Worm (Caenorhabditis elegans) whole organism, midembryonic: ENCODE results near the gene pnc-1.
A peak's percentile ranks its signal among the peaks of the same experiment; 100 is the strongest.

Experiments
- T22C8.4 ChIP-seq: fragments of 200-800 bp; sonication (Bioruptor generic); IDR thresholded peaks from 2 replicates; pipeline ENCODE4 v1.3.6; 2022; ENCODE audit warnings: missing genetic modification characterization, missing compliant biosample characterization
- cog-1 ChIP-seq: sonication (generic microtip); optimal IDR thresholded peaks from 2 replicates; lab custom pipeline; 2016; ENCODE audit warnings: missing genetic modification characterization, missing compliant biosample characterization
- flt-1 ChIP-seq: fragments of 200-800 bp; sonication (Bioruptor generic); IDR thresholded peaks from 2 replicates; pipeline ENCODE4 v1.3.6; 2022; ENCODE audit warnings: missing genetic modification characterization, missing compliant biosample characterization
- klf-2 ChIP-seq: fragments of 200-800 bp; sonication (Bioruptor generic); conservative IDR thresholded peaks from 2 replicates; pipeline ENCODE4 v1.3.6; 2022; ENCODE audit warnings: missing genetic modification reagents, missing genetic modification characterization, missing compliant biosample characterization
- med-1 ChIP-seq: sonication (generic microtip); optimal IDR thresholded peaks from 2 replicates; lab custom pipeline; 2017; ENCODE audit warnings: missing genetic modification characterization, mild to moderate bottlenecking, missing compliant biosample characterization, antibody characterized with exemption, missing genetic modification reagents; ENCODE audit not compliant: insufficient read depth
- ref-1 ChIP-seq: fragments of 200-800 bp; sonication (Bioruptor generic); conservative IDR thresholded peaks from 2 replicates; pipeline ENCODE4 v1.3.6; 2022; ENCODE audit warnings: missing genetic modification reagents, missing genetic modification characterization, missing compliant biosample characterization
- tab-1 ChIP-seq: fragments of 200-800 bp; sonication (Bioruptor generic); IDR thresholded peaks from 2 replicates; pipeline ENCODE4 v1.3.6; 2022; ENCODE audit warnings: missing genetic modification characterization, missing compliant biosample characterization
- ztf-23 ChIP-seq: fragments of 200-800 bp; sonication (Bioruptor generic); IDR thresholded peaks from 2 replicates; pipeline ENCODE4 v1.3.6; 2022; ENCODE audit warnings: missing genetic modification reagents, missing genetic modification characterization, missing compliant biosample characterization
- ztf-29 ChIP-seq: fragments of 200-800 bp; sonication (Bioruptor generic); IDR thresholded peaks from 2 replicates; pipeline ENCODE4 v1.3.6; 2022; ENCODE audit warnings: missing genetic modification reagents, missing genetic modification characterization, missing compliant biosample characterization

pnc-1 gene

DNA sequence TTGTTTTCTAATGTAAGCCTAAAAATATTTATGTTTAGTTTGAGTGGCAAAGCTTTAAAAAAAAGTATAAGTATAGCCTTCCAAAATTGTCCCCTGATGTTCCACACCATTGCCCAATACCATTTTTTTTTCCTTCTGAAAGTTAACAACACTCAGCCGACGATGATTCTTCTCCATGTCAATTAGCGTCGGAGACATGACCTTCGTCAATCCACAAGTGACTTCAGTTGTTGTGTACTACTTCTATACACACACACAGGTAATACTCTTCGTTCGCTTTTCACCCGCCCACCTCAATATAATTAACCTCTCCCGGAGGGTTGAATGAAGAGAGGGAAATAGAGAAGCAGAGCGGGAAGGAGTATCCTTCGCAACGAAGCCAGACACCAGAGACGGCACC is 19.5 kb upstream of the pnc-1 start, which contains the start of gene cutl-24:
cutl-24 (plus strand) TSS at position 301 of the 400 bp plus-strand sequence.
- no peak for TF ChIP-seq tab-1 (GFP tag; lab: Robert Waterston, UW)
- no peak for TF ChIP-seq ref-1 (GFP tag; lab: Robert Waterston, UW)
- no peak for TF ChIP-seq ztf-23 (GFP tag; lab: Robert Waterston, UW)
- no peak for TF ChIP-seq T22C8.4 (GFP tag; lab: Robert Waterston, UW)
- TF ChIP-seq cog-1 (tag; lab: Kevin White, UChicago) = no peak
- no peak for TF ChIP-seq klf-2 (GFP tag; lab: Robert Waterston, UW)
- no peak for TF ChIP-seq flt-1
- TF ChIP-seq med-1 (GFP tag; lab: Kevin White, UChicago) = no peak
- no peak for TF ChIP-seq ztf-29 (GFP tag; lab: Robert Waterston, UW)

DNA sequence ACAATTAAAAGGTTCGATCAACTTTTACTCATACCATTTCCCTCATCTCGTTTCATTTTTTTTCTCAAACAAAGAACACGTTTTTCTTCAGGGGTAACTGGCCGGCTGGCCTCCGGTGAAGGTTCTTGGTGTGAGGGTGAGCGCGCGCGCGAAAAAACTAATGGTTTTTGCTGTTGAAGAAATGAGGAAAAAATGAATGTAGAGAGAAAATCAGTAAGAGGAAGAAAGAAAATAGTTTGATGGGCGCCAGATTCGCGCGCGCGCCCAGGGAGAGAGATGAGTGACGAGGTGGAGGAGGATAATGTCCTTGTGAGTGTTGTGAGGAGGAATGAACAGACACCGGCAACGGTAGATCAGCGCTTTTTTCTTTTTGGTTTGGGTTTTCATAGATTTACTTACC is 13.2 kb upstream of the pnc-1 start:
- TF ChIP-seq med-1 (GFP tag; lab: Kevin White, UChicago) (no peak), tab-1 (GFP tag; lab: Robert Waterston, UW) (no peak), cog-1 (tag; lab: Kevin White, UChicago) (no peak), ztf-29 (GFP tag; lab: Robert Waterston, UW) (no peak), ref-1 (GFP tag; lab: Robert Waterston, UW) (no peak), flt-1 (no peak), T22C8.4 (GFP tag; lab: Robert Waterston, UW) (no peak)

DNA sequence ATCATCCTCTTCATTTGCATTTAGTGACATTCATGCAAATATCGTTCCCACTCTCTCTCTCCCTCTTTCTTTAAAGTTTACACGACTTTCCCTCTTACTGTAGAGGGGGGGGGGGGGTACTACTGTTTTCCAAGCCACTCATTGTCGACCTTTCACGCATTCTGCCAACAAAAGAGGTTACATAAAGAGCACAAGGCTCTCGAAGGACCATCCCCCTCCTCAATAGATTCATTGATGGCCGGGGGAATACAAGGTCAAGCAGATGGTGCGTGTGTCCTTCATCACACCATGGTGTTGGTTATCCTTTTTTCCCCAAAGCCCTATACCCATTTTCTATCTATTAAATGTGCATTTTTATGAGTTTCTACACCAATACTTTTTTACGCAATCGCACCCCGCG is 11.3 kb upstream of the pnc-1 start:
- no peak for TF ChIP-seq ztf-23 (GFP tag; lab: Robert Waterston, UW)
- TF ChIP-seq flt-1 = no peak
- TF ChIP-seq ref-1 (GFP tag; lab: Robert Waterston, UW) = no peak
- peak; percentile 45; the same call in 1 of the 2 replicates for TF ChIP-seq ztf-29 (GFP tag; lab: Robert Waterston, UW)
- TF ChIP-seq T22C8.4 (GFP tag; lab: Robert Waterston, UW) = no peak
- no peak for TF ChIP-seq cog-1 (tag; lab: Kevin White, UChicago)
- no peak for TF ChIP-seq tab-1 (GFP tag; lab: Robert Waterston, UW)

ce11 chrIV:174115-174514 is 10.2 kb upstream of the pnc-1 start:
- TF ChIP-seq klf-2 (GFP tag; lab: Robert Waterston, UW) = no peak
- no peak for TF ChIP-seq ztf-23 (GFP tag; lab: Robert Waterston, UW)
- TF ChIP-seq flt-1 = no peak
- TF ChIP-seq ztf-29 (GFP tag; lab: Robert Waterston, UW) = no peak
- no peak for TF ChIP-seq med-1 (GFP tag; lab: Kevin White, UChicago)
- TF ChIP-seq ref-1 (GFP tag; lab: Robert Waterston, UW) = no peak
- TF ChIP-seq tab-1 (GFP tag; lab: Robert Waterston, UW) = no peak
- no peak for TF ChIP-seq T22C8.4 (GFP tag; lab: Robert Waterston, UW)
- TF ChIP-seq cog-1 (tag; lab: Kevin White, UChicago) = no peak

DNA sequence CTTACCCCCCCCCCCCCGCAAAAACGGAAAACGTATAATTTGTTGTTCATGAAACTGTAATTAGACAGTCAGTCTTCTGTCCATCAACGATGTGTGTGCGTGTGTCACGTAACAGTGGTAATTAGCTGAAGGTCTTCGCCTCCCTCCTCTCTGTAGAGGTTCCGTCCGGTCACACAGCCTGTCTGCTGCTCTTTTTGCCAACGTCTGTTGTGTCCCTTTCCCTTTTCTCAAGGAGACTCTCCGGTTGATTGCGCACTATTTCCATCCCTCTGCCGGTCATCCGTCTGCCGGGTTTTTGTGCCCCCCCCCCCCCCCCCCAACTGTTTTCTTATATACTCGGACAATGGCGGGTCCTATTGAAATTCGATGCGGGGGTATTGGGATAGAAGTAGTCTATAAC is 8.6 kb upstream of the pnc-1 start:
- TF ChIP-seq ref-1 (GFP tag; lab: Robert Waterston, UW) (no peak), klf-2 (GFP tag; lab: Robert Waterston, UW) (no peak), flt-1 (peak; percentile 40; the same call in 1 of the 2 replicates), ztf-23 (GFP tag; lab: Robert Waterston, UW) (0 out of 2 replicates have a peak, but pooled peaks have one; percentile 31), tab-1 (GFP tag; lab: Robert Waterston, UW) (peak; percentile 69)

- no peak for TF ChIP-seq med-1 (GFP tag; lab: Kevin White, UChicago)
- TF ChIP-seq flt-1 = no peak
- no peak for TF ChIP-seq ztf-23 (GFP tag; lab: Robert Waterston, UW)
- TF ChIP-seq klf-2 (GFP tag; lab: Robert Waterston, UW) = no peak
- TF ChIP-seq ref-1 (GFP tag; lab: Robert Waterston, UW) = no peak
- no peak for TF ChIP-seq ztf-29 (GFP tag; lab: Robert Waterston, UW)
- no peak for TF ChIP-seq tab-1 (GFP tag; lab: Robert Waterston, UW)
- TF ChIP-seq T22C8.4 (GFP tag; lab: Robert Waterston, UW) = no peak
- TF ChIP-seq cog-1 (tag; lab: Kevin White, UChicago) = no peak
Observed at ce11 chrIV:177487-177886, 6.8 kb upstream of the pnc-1 start.

- TF ChIP-seq ztf-23 (GFP tag; lab: Robert Waterston, UW) (no peak), flt-1 (peak; percentile 12; the same call in 1 of the 2 replicates)
Observed at ce11 chrIV:178696-179095, 5.6 kb upstream of the pnc-1 start, which contains the start of gene tcl-2. Gene tcl-2, plus strand, starts transcription at chrIV:179083.

DNA sequence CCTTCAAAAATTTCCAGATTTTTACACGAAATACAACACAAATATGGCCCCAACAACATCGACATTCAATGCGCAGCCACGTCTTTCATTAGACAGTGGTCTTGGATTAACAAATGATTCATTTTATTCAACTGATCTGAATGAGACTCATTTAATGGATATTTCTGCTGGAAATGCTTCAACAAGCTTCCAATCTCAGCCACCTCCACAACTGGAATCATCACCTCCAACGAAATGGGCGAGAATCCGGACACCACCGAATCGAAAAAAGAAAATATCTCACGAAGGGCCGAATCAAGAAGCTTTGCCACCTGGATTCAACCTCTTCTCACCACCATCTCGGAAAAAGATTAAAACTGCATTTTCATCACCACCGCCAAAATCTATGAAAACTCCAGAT is 4.6 kb upstream of the pnc-1 start:
- TF ChIP-seq ztf-29 (GFP tag; lab: Robert Waterston, UW) = no peak
- TF ChIP-seq cog-1 (tag; lab: Kevin White, UChicago) = no peak

DNA sequence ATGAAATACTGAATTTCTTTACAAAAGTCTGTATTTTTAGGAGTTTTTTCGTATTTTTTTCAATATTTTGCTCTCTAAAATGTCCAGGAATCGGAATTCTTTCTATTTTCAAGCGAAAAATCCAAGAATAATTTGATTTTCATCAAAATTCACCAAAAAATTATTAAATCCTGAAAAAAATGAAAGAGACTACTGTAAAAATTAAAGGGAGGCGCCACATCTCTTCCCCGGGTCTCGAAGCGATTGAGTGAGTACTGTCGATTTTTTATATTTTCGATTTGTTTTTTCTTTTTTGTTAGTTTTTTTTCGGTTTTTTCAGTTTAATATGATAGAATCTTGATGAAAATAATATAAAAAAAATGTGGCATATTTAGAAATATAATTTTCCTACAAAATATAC is 765 bp upstream of the pnc-1 start:
- TF ChIP-seq klf-2 (GFP tag; lab: Robert Waterston, UW) = no peak
- TF ChIP-seq ztf-23 (GFP tag; lab: Robert Waterston, UW) = no peak
- TF ChIP-seq T22C8.4 (GFP tag; lab: Robert Waterston, UW) = no peak
- no peak for TF ChIP-seq tab-1 (GFP tag; lab: Robert Waterston, UW)
- no peak for TF ChIP-seq flt-1
- no peak for TF ChIP-seq med-1 (GFP tag; lab: Kevin White, UChicago)
- TF ChIP-seq cog-1 (tag; lab: Kevin White, UChicago) = no peak
- no peak for TF ChIP-seq ztf-29 (GFP tag; lab: Robert Waterston, UW)
- TF ChIP-seq ref-1 (GFP tag; lab: Robert Waterston, UW) = no peak

DNA sequence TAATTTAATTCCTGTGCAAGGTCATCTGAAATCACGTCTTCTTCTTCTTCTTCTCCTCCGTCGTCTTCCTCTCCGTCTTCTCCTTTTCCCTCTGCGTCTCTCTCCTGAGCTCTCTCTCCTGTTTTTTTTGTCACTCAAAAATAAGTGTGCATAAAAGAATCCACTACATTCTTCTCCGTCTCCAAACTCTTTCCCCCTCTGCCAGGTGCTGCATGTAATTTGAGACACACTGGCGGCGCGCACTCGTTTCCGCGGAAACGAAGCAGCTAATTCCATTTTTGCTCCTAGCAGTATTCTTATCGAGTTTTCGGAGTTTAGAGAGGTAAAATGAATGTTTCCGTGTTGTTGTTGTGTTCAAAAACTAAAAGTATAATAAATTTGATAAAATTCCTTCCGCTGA is 1.8 kb downstream of the pnc-1 start:
- TF ChIP-seq tab-1 (GFP tag; lab: Robert Waterston, UW) = no peak
- TF ChIP-seq T22C8.4 (GFP tag; lab: Robert Waterston, UW) = no peak
- no peak for TF ChIP-seq ztf-29 (GFP tag; lab: Robert Waterston, UW)
- no peak for TF ChIP-seq ref-1 (GFP tag; lab: Robert Waterston, UW)
- no peak for TF ChIP-seq ztf-23 (GFP tag; lab: Robert Waterston, UW)
- TF ChIP-seq med-1 (GFP tag; lab: Kevin White, UChicago) = no peak
- no peak for TF ChIP-seq cog-1 (tag; lab: Kevin White, UChicago)
- TF ChIP-seq flt-1 = no peak
- no peak for TF ChIP-seq klf-2 (GFP tag; lab: Robert Waterston, UW)
